Fruit fly (Drosophila melanogaster): Measurements from ENCODE around the gene CG31792.

CG31792 gene

DNA sequence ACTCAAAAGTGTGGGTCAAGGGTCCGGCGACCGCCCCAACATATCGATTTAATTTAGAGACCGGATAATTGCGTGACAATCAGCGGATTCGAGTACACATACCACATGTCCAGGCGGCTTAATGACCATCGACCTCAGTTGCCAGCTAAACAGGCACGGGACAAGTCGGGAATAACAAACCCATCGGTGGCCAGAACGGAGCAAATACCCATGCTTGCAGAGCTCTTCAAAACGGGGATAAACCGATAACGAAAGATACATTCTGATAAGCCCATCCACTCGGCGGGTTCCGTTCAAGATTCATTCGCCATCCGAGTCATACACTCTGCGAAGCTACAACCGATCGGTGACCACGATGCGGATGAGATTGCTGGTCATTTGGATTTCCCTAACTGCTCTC, 6.5 kb upstream of the CG31792 start, which contains the start of gene CG15169:
Gene CG15169, plus strand, starts transcription at position 301 of the 400 bp plus-strand sequence.
- no peak for TF ChIP-seq CG8478 (optimal IDR thresholded peaks at IDR 0.05)
- TF ChIP-seq CTCF (optimal IDR thresholded peaks at IDR 0.05), result no peak

DNA sequence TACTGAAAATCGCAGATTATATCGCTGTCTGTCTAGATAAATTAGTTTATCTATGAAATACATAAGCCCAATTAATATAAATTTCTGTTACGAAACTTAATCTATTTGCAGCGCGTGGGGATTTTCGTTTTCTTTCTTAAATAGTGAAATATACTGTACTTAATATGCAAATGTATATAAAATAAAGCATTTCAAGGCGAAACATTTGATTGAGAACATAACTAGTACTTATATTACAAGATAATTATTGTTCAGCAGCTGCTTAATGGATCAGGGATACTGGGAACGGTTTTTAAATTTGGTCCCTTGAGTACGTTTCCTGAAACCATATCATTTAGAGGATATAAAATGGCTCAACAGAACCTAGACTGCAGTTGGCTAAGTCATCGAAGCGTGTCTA, 5.1 kb upstream of the CG31792 start, which contains the start of gene CG46465:
Gene CG46465, plus strand, starts transcription at position 301 of the 400 bp plus-strand sequence.
- no peak for TF ChIP-seq CTCF (optimal IDR thresholded peaks at IDR 0.05)
- TF ChIP-seq CG8478 (optimal IDR thresholded peaks at IDR 0.05), result no peak

DNA sequence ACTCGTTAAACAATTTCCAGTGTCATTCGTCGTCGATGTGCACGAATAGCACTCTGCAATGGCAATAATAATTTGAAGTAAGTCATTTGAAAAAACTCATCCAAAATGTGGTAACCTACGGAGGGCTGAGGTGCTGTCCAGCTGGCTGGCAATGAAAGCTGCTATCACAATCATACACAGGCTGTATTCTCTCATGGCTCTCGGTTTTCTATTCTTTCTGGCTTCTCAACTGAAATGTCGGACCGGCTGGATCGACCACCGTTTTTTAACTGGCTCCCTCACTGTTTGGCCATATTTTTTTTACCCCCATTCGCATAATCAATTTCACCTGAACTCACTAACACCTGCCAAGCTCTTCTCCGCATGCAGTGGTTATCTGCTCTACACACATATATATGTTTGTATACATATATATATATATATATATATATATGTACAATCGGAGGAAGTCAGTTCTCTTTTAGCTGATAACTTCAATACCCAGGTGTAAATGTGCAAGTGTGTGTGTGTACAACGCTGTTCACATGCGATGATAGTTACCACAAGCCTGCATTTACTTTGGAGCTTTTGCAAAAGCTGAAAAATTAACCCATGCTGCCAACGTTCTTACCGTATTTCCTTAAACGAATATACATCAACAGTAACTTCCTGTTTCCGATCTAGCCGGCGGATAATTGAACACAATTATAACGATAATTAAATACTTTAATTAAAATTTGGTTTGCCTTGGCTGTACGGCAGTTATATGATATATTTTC, 1.4 kb upstream of the CG31792 start, which contains the start of gene CG10650:
Gene CG10650, minus strand, starts transcription at position 275 of the 758 bp plus-strand sequence.
- TF ChIP-seq CTCF (optimal IDR thresholded peaks at IDR 0.05) (no peak), CG8478 (optimal IDR thresholded peaks at IDR 0.05) (no peak)

DNA sequence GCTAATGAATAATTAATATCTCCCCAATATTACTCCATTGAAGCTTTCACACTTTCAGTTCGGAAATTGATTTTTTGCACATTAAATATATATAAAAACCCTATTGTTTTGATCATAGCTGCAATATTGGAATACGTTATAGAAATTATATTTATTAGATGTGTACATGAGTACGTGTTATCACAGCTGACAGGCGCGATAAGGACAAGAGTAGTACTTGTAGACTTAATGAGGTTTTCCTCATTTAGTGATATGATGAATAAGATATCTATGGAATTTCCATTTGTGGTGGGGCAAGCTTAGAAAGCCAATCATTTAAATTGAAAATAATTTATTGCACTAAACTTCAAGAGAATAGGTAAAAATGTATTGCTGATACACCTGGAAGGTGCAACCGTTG, 5.2 kb downstream of the CG31792 start:
- no peak for TF ChIP-seq CG8478 (optimal IDR thresholded peaks at IDR 0.05)
- no peak for TF ChIP-seq CTCF (optimal IDR thresholded peaks at IDR 0.05)

DNA sequence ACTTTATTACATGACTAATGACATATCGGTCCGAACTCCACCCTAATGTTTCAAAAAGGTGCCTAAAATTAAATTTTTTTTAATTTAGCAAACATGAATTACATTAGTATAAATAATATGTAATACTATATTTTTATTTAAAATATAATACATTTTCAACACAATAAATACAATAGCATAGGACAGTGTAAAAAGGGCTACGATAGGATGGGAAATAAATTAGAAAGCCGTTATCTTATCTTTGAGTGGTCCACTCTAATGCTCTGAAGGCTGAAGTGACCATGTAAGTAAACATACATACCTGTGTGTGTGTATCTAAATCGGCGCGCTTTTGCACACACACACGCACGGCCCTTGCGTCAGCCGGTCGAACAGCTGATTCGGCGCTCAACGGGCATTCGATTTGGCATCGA, 5.7 kb downstream of the CG31792 start, which contains the start of gene CG31793:
Gene CG31793, plus strand, starts transcription at position 409 of the 413 bp plus-strand sequence.
- TF ChIP-seq CTCF (optimal IDR thresholded peaks at IDR 0.05) (no peak), CG8478 (optimal IDR thresholded peaks at IDR 0.05) (no peak)

DNA sequence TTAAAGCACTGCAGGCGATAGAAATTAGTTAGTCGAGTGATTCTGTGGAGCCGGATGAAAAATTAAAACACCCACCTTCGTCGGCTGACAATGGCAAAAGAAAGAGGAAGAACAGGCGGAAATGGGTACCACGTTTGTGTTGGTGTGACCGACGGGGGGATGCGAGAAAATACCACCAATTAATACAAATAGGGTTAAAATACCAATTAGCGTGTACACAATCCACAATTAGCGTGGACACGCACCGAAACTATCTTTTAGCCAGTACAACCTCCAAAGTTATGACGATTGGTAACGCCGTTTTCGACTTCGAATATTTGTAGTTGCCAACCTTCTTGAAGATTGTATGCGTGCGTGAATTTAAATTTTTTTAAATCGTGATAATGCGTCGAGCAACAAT, 11.9 kb downstream of the CG31792 start, which contains the start of gene RpL30:
Gene RpL30, minus strand, starts transcription at position 177 of the 400 bp plus-strand sequence.
- peak; percentile 75 to 83 for TF ChIP-seq CTCF (optimal IDR thresholded peaks at IDR 0.05)
- no peak for TF ChIP-seq CG8478 (optimal IDR thresholded peaks at IDR 0.05)

DNA sequence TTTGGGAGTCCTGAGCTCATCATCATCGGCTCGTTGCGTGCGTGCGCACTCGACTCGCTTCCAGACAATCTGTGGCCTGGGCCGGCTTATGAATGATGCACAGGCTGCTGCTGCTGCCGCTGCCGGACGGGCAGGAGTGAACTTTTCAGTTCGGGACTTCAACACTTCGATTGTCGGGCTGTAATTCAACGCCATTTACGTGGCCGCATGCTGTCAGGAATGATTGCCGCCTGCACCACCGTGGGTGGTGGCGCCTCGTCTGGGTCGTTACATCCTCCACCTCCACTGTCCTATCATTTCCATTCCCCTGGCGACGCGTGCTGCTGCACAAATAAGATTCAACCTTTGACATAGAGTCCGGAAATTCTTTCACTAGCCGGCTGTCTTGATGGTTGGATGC, 12.8 kb downstream of the CG31792 start:
- TF ChIP-seq CG8478 (optimal IDR thresholded peaks at IDR 0.05) (no peak), CTCF (optimal IDR thresholded peaks at IDR 0.05) (no peak)

DNA sequence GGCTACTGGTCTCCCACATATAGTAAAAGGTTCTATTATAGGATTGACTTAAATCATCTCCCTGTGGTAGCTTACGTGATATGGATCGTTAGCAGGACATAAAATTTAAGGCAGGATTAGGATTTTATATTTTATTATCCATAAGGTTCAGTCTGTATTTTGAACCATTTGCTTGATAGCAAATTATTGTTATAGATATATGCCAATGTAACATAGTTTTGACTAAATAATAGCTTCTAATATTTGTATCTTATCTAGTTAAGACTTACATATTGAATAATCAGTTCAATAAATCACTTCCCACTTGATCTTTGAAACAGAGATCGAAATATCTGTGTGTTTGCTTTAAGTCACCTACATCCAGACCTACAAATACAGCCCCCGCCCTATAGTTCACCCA, 13.3 kb downstream of the CG31792 start, which contains the start of gene robl37BC:
Gene robl37BC, plus strand, starts transcription at position 301 of the 400 bp plus-strand sequence.
- TF ChIP-seq CG8478 (optimal IDR thresholded peaks at IDR 0.05), result no peak
- no peak for TF ChIP-seq CTCF (optimal IDR thresholded peaks at IDR 0.05)

DNA sequence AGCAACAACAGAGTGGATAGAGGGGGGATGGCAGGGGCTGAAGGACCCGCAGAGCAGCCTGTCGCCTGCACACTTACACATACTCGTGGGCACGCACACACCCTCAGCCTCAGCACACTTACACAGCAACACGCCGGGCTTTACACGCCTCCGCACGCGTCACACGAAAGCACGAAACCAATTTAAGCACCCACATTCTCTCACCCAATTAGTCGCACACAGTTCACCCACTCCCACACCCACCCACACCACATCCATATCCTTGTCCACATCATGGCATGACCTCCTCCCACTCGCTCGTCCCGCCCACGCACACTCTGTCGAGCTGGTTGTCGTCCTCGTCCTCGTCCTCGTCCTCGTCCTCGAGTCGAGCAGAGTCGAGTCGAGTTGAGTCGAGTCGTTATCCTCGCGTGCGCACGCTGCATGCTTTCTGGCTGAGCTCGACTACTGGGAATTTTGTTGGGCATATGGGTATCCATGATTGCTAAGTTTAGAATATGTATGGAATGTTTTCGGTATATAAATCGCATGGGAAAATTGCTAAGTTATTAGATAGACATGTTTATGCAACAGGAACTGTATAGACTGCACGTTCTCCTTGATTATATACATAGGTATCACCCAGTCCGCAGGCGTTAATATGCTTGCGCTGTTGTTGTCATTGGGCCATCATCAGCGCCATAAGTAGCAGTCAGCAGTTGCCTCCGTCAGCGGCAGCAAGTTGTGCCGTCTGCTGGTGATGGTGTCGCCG, 14.8 kb downstream of the CG31792 start:
- TF ChIP-seq CTCF (optimal IDR thresholded peaks at IDR 0.05) (no peak), CG8478 (optimal IDR thresholded peaks at IDR 0.05) (no peak)

DNA sequence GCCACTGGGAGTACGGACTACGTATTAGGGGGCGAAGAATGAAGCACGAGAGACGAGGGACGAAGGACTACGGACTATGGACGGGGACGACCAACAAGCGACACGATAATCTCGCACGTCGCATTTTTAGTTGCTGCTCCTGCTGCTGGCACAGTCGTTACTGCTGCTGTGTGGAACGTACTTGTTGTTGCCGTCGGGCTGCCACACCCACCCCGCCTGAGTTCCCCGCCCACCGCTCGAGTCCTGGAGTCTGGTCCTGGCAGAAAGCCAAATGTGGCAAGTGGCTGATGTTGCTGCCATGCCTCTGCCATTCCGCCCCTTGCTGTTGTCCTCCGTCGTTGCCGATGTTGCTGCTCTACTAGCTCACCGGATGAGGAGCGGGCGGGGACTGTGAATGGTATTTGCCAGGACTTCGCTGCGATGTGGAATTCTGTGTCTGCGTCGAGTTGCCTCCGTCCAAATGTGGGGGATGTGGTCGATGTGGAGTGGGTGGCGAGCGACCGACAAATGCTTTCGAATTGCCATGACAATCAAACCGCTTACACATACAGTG, 15.6 kb downstream of the CG31792 start:
- no peak for TF ChIP-seq CG8478 (optimal IDR thresholded peaks at IDR 0.05)
- no peak for TF ChIP-seq CTCF (optimal IDR thresholded peaks at IDR 0.05)

DNA sequence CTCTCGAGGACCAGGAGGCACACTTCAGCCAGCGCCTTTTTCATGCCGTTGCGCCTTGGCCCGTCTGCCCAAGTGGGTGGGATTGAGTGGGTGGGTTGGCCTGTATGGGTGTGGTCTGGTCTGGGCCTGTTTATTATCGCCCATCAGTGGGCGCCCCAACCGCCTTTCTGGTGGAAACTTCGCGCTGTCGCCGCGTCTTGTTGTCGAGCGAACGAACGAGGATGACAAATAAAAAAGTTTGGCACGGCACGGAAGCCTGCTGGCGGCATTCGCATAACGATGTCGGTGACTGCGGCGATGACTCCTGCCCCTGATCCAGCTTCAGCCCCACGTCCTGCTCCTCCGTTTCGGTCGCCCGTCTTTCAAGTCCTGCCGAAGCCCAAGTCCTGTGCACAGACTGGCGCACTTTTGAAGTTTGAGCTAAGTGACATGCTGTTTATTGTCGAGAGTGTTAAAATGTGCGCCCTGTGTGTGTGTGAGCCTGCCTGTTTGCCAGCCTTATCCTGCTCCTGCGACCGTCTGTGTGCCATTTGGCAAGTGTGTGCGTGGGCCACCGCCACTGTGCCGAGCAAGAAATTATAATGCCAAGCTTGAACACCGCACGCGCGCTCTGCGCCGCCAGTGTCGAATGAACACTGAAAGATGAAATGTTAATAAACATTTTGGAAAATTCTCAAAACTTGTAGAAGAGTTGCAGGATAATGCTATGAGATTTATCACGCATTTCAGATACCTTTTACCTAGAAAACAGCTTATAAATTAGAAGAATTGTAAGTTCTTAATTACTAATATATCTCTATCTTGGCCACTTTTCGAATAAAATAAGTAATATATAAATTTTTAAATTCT, 17.0 kb downstream of the CG31792 start:
- TF ChIP-seq CG8478 (optimal IDR thresholded peaks at IDR 0.05) (no peak), CTCF (optimal IDR thresholded peaks at IDR 0.05) (no peak)

DNA sequence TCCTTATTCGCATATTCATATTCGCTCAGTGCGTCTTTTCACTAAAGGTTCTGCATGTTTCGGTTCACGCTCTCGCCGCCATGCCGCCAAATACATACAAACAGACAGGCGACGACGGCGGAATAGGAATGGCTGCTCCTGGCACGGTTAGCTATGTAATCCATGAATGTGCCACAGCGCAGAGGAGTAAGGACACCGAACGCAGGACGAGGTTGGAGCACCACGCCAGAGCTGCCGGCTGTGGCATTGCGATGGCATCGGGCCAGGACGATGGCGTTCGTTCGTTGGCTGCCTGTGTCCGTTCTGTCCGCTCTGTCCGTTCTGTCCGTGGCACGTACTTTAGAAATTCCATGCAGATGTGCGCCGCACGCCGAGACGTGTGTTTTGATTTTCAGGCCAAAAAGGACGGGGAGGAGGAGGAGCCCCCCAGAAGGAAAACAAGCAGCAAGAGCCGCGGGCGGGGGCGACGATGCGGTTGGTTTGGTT, 17.7 kb downstream of the CG31792 start:
- TF ChIP-seq CG8478 (optimal IDR thresholded peaks at IDR 0.05) (no peak), CTCF (optimal IDR thresholded peaks at IDR 0.05) (no peak)

DNA sequence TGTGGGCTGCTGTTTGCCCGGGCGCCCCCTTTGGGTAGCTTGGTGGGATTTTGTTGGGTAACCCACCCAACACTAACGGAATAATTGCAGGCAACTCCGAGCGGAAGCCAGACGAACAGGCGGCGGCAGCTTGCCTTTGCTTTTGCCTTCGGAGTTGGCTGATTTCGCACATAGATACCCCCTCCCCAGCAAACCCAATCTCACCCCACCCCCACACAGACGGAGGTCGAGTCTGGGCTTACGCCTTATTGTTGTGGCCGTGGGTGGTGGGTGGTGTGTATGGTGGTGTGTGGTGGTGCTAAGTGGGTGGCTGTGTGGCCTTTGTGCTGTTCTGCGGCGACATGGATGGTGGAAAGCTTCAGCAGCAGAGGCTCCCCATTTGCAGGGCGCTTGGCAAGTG, 18.4 kb downstream of the CG31792 start:
- no peak for TF ChIP-seq CTCF (optimal IDR thresholded peaks at IDR 0.05)
- no peak for TF ChIP-seq CG8478 (optimal IDR thresholded peaks at IDR 0.05)

DNA sequence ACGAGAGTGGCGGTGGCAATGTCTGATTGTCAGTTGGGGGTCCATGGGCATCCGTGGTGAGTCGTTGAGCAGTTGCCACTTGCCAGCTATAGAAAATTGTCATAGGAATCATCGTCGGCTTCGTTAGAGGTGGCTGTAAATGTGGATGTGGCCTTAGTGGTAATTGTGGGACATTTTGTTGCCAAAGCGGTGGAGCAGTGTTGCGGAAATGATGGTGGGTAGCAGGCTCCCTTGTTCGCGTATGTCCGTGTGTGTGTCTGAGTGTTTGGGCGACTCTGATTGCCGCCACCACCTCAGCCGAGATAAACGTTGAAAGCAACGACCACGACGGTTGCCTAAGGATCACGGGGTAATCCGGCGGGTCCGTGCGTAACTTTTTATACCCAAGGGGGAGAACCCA, 19.8 kb downstream of the CG31792 start:
- TF ChIP-seq CG8478 (optimal IDR thresholded peaks at IDR 0.05) (no peak), CTCF (optimal IDR thresholded peaks at IDR 0.05) (no peak)
